Worm (Caenorhabditis elegans): ENCODE results near the gene R03D7.2.

- TF ChIP-seq mdl-1 (tag; optimal IDR thresholded peaks at IDR 0.05), result no peak
- no peak for TF ChIP-seq unc-130 (tag; optimal IDR thresholded peaks at IDR 0.05)
- TF ChIP-seq nhr-11 (tag; optimal IDR thresholded peaks at IDR 0.05), result no peak
- TF ChIP-seq ceh-82 (tag; optimal IDR thresholded peaks at IDR 0.05), result no peak
- no peak for TF ChIP-seq pag-3 (tag; optimal IDR thresholded peaks at IDR 0.05; ENCODE audit: borderline replicate concordance, insufficient read depth)
- TF ChIP-seq aly-2 (tag; optimal IDR thresholded peaks at IDR 0.05), result no peak
- TF ChIP-seq vab-15 (tag; optimal IDR thresholded peaks at IDR 0.05), result no peak
- no peak for TF ChIP-seq fkh-10 (GFP tag; optimal IDR thresholded peaks at IDR 0.05)
- TF ChIP-seq snpc-4 (tag; optimal IDR thresholded peaks at IDR 0.05), result no peak
- TF ChIP-seq egl-27 (tag; optimal IDR thresholded peaks at IDR 0.05), result no peak
These were observed 11.9 kb upstream of the R03D7.2 start for ce11 chrII:10946848-10947247.
